Worm (Caenorhabditis elegans) whole organism, L1 larva: ENCODE measurements around the gene F42C5.5.
"Not testable (repeated sequence)": the region's sequence is repeated elsewhere in the genome, so short reads cannot be mapped to it uniquely, and the experiment has no call there.

Experiments
- blmp-1 ChIP-seq: fragments of 150-350 bp; optimal IDR thresholded peaks from 2 replicates; lab custom pipeline; 2014; ENCODE audit warnings: missing biosample characterization, missing genetic modification characterization
- ceh-8 ChIP-seq: fragments of 200-800 bp; sonication (Bioruptor generic); optimal IDR thresholded peaks from 2 replicates; lab custom pipeline; 2018; ENCODE audit warnings: mild to moderate bottlenecking, missing genetic modification characterization, moderate library complexity, missing compliant biosample characterization
- ceh-82 ChIP-seq, 3 experiments: fragments of 150-350 bp in 1 of 3; sonication (generic microtip) in 2 of 3; optimal IDR thresholded peaks; 2 replicates each; lab custom pipeline; 2014 to 2017; ENCODE audit warnings: missing biosample characterization in 3 of 3, missing genetic modification characterization in 3 of 3
- efl-1 ChIP-seq, 4 experiments: fragments of 150-350 bp; optimal IDR thresholded peaks in 3 of 4; peaks in 1 of 4; 1 replicate in 1 of 4; 2 replicates in 3 of 4; lab custom pipeline; 2014; ENCODE audit warnings: missing biosample characterization in 2 of 4, missing genetic modification characterization in 2 of 4, missing genetic modification reagents in 2 of 4
- egl-13 ChIP-seq: sonication (generic microtip); optimal IDR thresholded peaks from 2 replicates; lab custom pipeline; 2016; ENCODE audit warnings: missing genotype, missing genetic modification reagents, missing genetic modification characterization, missing compliant biosample characterization
- egl-27 ChIP-seq, 2 experiments: fragments of 150-350 bp in 1 of 2; sonication (generic microtip); optimal IDR thresholded peaks; 3 replicates each; lab custom pipeline; 2017 to 2018; ENCODE audit warnings: missing biosample characterization in 2 of 2, missing genetic modification characterization in 2 of 2, missing genetic modification reagents in 2 of 2
- fkh-4 ChIP-seq: sonication (generic microtip); optimal IDR thresholded peaks from 2 replicates; lab custom pipeline; 2016; ENCODE audit warnings: missing compliant biosample characterization, missing genetic modification characterization, borderline replicate concordance
- hlh-17 ChIP-seq: fragments of 200-800 bp; sonication (Bioruptor generic); optimal IDR thresholded peaks from 2 replicates; lab custom pipeline; 2018; ENCODE audit warnings: missing genetic modification characterization, mild to moderate bottlenecking, missing compliant biosample characterization, moderate library complexity, borderline replicate concordance
- hlh-4 ChIP-seq: sonication (generic microtip); optimal IDR thresholded peaks from 2 replicates; lab custom pipeline; 2016; ENCODE audit warnings: mild to moderate bottlenecking, missing genetic modification characterization, missing compliant biosample characterization
- lin-13 ChIP-seq: fragments of 150-350 bp; optimal IDR thresholded peaks from 2 replicates; lab custom pipeline; 2014; ENCODE audit warnings: missing biosample characterization, missing genetic modification reagents, missing genetic modification characterization
- lin-14 ChIP-seq: fragments of 200-800 bp; sonication (Bioruptor generic); optimal IDR thresholded peaks from 2 replicates; lab custom pipeline; 2018; ENCODE audit warnings: mild to moderate bottlenecking, missing genetic modification characterization, moderate library complexity, missing compliant biosample characterization
- lin-15B ChIP-seq: fragments of 150-350 bp; sonication (generic microtip); optimal IDR thresholded peaks from 3 replicates; lab custom pipeline; 2014; ENCODE audit warnings: missing biosample characterization, missing genetic modification characterization
- lsy-2 ChIP-seq, 2 experiments: fragments of 150-350 bp; optimal IDR thresholded peaks; 2 replicates each; lab custom pipeline; 2014; ENCODE audit warnings: missing biosample characterization in 2 of 2, missing genetic modification characterization in 2 of 2
- mdl-1 ChIP-seq, 2 experiments: fragments of 150-350 bp; optimal IDR thresholded peaks; 2 replicates each; lab custom pipeline; 2014 to 2017; ENCODE audit warnings: missing biosample characterization in 2 of 2, missing genetic modification characterization in 2 of 2, inconsistent platforms in 1 of 2
- mef-2 ChIP-seq: fragments of 150-350 bp; optimal IDR thresholded peaks from 2 replicates; lab custom pipeline; 2014; ENCODE audit warnings: missing biosample characterization, missing genetic modification characterization
- nhr-20 ChIP-seq: sonication (generic microtip); optimal IDR thresholded peaks from 2 replicates; lab custom pipeline; 2016; ENCODE audit warnings: mild to moderate bottlenecking, missing genetic modification characterization, missing compliant biosample characterization
- nhr-47 ChIP-seq: sonication (generic microtip); optimal IDR thresholded peaks from 2 replicates; lab custom pipeline; 2016; ENCODE audit warnings: mild to moderate bottlenecking, missing genetic modification characterization, moderate library complexity, missing compliant biosample characterization
- nhr-76 ChIP-seq: sonication (generic microtip); optimal IDR thresholded peaks from 2 replicates; lab custom pipeline; 2017; ENCODE audit warnings: missing biosample characterization, missing genetic modification characterization
- pqm-1 ChIP-seq: sonication (generic microtip); optimal IDR thresholded peaks from 3 replicates; lab custom pipeline; 2017; ENCODE audit warnings: missing biosample characterization, missing genetic modification characterization
- rnt-1 ChIP-seq: sonication (generic microtip); optimal IDR thresholded peaks from 2 replicates; lab custom pipeline; 2016; ENCODE audit warnings: mild to moderate bottlenecking, missing genetic modification characterization, moderate library complexity, missing compliant biosample characterization
- snpc-4 ChIP-seq: fragments of 150-350 bp; optimal IDR thresholded peaks from 2 replicates; lab custom pipeline; 2014; ENCODE audit warnings: missing biosample characterization, missing genetic modification characterization
- sptf-1 ChIP-seq: fragments of 150-350 bp; optimal IDR thresholded peaks from 2 replicates; lab custom pipeline; 2014; ENCODE audit warnings: missing biosample characterization, missing genetic modification characterization
- swsn-7 ChIP-seq: sonication (generic microtip); optimal IDR thresholded peaks from 2 replicates; lab custom pipeline; 2016; ENCODE audit warnings: missing genetic modification characterization, missing compliant biosample characterization
- tlp-1 ChIP-seq: fragments of 150-350 bp; optimal IDR thresholded peaks from 2 replicates; lab custom pipeline; 2014; ENCODE audit warnings: missing biosample characterization, missing genetic modification characterization
- unc-130 ChIP-seq: fragments of 150-350 bp; optimal IDR thresholded peaks from 2 replicates; lab custom pipeline; 2017; ENCODE audit warnings: missing biosample characterization, missing genetic modification characterization, inconsistent platforms
- unc-30 ChIP-seq: sonication (generic microtip); optimal IDR thresholded peaks from 2 replicates; lab custom pipeline; 2017; ENCODE audit warnings: missing biosample characterization, missing genetic modification characterization
- zag-1 ChIP-seq: fragments of 150-350 bp; optimal IDR thresholded peaks from 2 replicates; lab custom pipeline; 2014; ENCODE audit warnings: missing biosample characterization, missing genetic modification characterization
- ztf-11 ChIP-seq, 2 experiments: sonication (generic microtip); optimal IDR thresholded peaks; 2 replicates each; lab custom pipeline; 2016 to 2017; ENCODE audit warnings: missing genetic modification characterization in 2 of 2, missing biosample characterization in 1 of 2, missing compliant biosample characterization in 1 of 2

Gene F42C5.5

DNA sequence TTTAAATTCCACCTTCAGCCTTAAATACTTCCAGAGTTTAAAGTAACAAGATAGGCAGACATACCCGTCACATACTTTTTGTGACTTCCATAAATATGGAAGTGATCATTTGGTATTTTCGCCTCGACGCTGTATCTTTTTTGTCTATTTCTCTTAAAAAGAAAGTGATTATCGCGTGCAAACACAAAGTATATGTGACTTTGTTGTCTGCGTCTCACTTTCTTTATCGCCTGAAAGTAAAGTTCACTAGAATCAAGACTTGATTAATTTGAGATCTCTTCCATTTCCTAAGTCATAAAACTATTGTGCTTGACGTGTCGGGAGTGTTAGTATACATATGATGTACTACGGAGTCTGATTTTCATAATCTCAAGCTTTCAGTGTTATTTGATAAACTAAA lies 35.8 kb downstream of the F42C5.5 start, which contains the start of gene C06E4.6 (continued):
- TF ChIP-seq efl-1 (optimal IDR thresholded peaks at IDR 0.05; lab: Kevin White, UChicago) (peak; percentile 28 to 40), efl-1 (GFP tag; optimal IDR thresholded peaks at IDR 0.05 in 1 of 2; lab: Kevin White, UChicago) (peak in 1 of 2 experiments; percentile 12), lin-14 (GFP tag; lab: Kevin White, UChicago) (peak; percentile 77)

DNA sequence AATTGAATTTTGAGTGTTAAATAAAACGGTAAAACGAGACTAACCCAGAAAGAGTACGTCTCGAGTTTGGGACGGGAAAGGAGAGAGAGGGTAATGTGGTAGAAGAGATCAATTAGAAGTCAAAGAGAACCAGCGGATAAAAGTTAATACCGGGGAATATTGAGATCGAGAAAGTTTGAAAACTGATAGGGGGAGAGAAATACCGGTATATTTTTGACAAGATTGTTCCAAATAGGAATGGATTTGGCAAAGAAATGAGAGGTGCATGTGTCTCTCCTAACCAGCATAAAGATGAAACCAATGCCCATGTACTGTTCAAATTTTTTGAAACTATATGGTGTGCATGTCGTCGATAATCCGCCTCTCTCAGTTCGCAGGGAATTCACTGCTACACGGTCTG lies 39.3 kb downstream of the F42C5.5 start, which contains the start of gene C06E4.5:
C06E4.5 (plus strand) TSS at position 301 of the 400 bp plus-strand sequence.
- TF ChIP-seq zag-1 (tag; lab: Kevin White, UChicago); unc-30 (tag; lab: Kevin White, UChicago); ceh-82 (tag; optimal IDR thresholded peaks at IDR 0.05; lab: Kevin White, UChicago): not testable (repeated sequence)

DNA sequence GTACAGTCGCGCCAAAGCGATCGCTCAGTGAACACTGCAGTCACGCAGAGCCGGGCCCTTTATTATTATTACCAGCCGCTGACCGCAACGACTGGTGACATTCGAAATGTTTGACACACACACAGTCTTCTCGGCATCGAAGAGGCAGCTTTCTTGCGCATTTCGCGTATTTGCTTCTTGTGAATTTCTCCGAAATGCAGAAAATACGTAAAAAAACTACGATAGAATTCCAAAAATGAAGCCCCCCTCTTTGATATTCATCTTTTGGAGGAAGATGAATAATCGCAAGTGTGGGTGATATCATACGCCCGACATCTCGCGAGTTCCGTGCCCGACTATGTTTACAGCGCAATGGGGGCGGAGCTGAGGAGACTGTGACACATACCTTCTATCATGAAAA lies 40.8 kb downstream of the F42C5.5 start:
- TF ChIP-seq rnt-1 (tag; lab: Kevin White, UChicago) (peak; percentile 9), snpc-4 (tag; lab: Kevin White, UChicago) (peak; percentile 74), hlh-17 (GFP tag; lab: Kevin White, UChicago) (no peak), lsy-2 (tag; optimal IDR thresholded peaks at IDR 0.05; lab: Kevin White, UChicago) (no peak)
- TF ChIP-seq, all 84 proteins: peak for 2

DNA sequence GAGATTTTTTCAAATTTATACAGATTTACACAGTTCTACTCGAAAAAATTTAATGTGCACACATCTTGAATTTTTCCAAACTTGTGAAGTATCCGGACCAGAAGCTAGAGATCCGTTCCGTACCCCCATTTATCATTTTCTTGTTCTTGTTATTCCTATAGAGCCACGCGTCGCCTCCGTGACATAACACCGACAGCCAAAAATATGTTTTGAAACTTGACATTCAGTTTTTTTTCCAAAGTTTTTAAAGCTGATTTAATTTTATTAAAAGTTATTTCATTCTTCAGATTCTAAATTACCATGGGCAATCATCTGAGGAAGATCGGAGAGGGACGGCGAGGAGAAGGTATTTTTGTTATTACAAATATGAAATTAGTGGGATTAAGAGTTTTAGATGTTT lies 43.9 kb downstream of the F42C5.5 start, which contains the start of gene D2024.18:
D2024.18 (plus strand) TSS at position 301 of the 400 bp plus-strand sequence.
- no peak for TF ChIP-seq fkh-4 (tag; lab: Kevin White, UChicago)
- TF ChIP-seq nhr-47 = no peak
- TF ChIP-seq mdl-1 (tag; optimal IDR thresholded peaks at IDR 0.05; lab: Kevin White, UChicago) = no peak
- no peak for TF ChIP-seq snpc-4 (tag; lab: Kevin White, UChicago)
- TF ChIP-seq pqm-1 = no peak
- no peak for TF ChIP-seq sptf-1 (tag; lab: Kevin White, UChicago)
- TF ChIP-seq lin-15B = no peak
- TF ChIP-seq, all 84 proteins: peak for 0

DNA sequence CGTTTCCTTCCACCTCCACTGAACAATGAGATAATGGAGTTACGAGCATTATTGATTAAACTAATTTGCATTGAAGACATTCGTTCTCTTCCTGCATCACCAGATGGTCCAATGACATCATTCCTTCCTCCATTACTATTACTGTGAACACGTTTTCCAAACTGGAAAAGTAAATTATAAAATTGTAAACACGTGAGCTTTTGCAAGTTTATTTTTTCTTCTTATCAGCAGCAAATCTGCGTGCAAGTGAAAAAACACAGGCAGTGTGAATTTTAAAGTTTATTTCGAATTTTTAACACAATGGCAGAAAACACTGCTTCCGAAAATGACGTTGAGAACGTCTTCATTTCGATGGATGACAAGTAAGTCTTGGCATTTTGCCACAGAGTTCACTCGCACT lies 46.8 kb downstream of the F42C5.5 start, which contains the start of gene D2024.1:
D2024.1 (plus strand) TSS at position 301 of the 400 bp plus-strand sequence.
- TF ChIP-seq unc-130 (tag; lab: Kevin White, UChicago); egl-27 (tag; optimal IDR thresholded peaks at IDR 0.05; lab: Kevin White, UChicago); swsn-7: not testable (repeated sequence)
- TF ChIP-seq, all 84 proteins: peak for 0; not testable (repeated sequence) for 84

DNA sequence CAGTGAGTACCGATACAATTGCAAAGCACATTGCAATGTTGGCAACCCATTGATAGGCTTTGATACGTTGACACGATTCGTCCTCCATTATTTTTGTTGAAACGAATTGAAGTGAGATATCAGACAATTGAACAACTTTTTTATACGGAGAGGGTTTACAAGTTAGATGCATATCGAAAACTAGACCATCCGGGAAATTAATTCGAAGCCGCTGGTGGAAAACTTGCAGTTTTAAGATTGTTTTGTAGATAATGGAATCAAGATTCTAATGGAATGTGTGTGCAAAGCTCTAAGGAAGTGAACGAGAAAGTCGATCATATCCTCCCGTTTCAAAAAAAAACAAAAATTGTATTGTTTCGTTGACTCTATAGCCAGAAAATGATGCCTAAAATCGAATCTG lies 47.5 kb downstream of the F42C5.5 start, which contains the start of gene col-114:
col-114 (minus strand) TSS at position 101 of the 400 bp plus-strand sequence.
- TF ChIP-seq efl-1 (optimal IDR thresholded peaks at IDR 0.05; lab: Kevin White, UChicago) (no peak), efl-1 (GFP tag; optimal IDR thresholded peaks at IDR 0.05 in 1 of 2; lab: Kevin White, UChicago) (peak in 1 of 2 experiments; percentile 39), nhr-20 (no peak)

DNA sequence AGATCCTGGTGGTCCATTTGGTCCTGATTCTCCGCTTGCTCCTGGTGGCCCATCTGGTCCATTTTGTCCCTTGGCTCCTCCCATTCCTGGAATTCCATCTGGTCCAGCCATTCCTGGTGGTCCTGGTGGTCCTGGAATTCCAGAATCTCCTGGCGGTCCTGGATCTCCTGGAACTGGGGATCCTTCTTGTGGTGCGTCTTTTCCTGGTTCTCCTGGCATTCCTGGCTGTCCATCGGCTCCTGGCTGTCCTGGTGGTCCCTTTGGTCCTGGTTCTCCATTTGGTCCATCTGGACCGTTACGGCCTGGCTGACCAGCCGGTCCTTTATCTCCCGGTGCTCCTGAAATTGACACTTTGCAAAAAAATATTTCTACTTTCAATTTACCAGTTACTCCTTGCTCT lies 48.4 kb downstream of the F42C5.5 start:
- TF ChIP-seq ceh-8 (GFP tag; lab: Kevin White, UChicago) = no peak
- no peak for TF ChIP-seq nhr-76 (tag; lab: Kevin White, UChicago)
- TF ChIP-seq tlp-1 = no peak
- no peak for TF ChIP-seq egl-13 (tag; lab: Kevin White, UChicago)
- no peak for TF ChIP-seq ztf-11 (tag; optimal IDR thresholded peaks at IDR 0.05; lab: Kevin White, UChicago)
- no peak for TF ChIP-seq swsn-7
- TF ChIP-seq hlh-4 (tag; lab: Kevin White, UChicago) = no peak
- TF ChIP-seq mef-2 (tag; lab: Kevin White, UChicago) = no peak
- TF ChIP-seq lsy-2 (tag; optimal IDR thresholded peaks at IDR 0.05; lab: Kevin White, UChicago) = no peak
- TF ChIP-seq blmp-1 (tag; lab: Kevin White, UChicago) = no peak
- TF ChIP-seq hlh-17 (GFP tag; lab: Kevin White, UChicago) = no peak
- no peak for TF ChIP-seq lin-13 (GFP tag; lab: Kevin White, UChicago)
- TF ChIP-seq, all 84 proteins: peak for 0
